Worm (Caenorhabditis elegans) whole organism, late embryonic: ENCODE data around the gene C06C6.9.

Source experiments
- F13H6.1 ChIP-seq: sonication (generic microtip); optimal IDR thresholded peaks from 2 replicates; lab custom pipeline; 2016; ENCODE audit warnings: missing genetic modification characterization, missing compliant biosample characterization
- K09A11.1 ChIP-seq: sonication (generic microtip); optimal IDR thresholded peaks from 2 replicates; lab custom pipeline; 2017; ENCODE audit warnings: antibody characterized with exemption, mild to moderate bottlenecking, missing genetic modification characterization, missing compliant biosample characterization; ENCODE audit not compliant: insufficient read depth
- T23F11.4 ChIP-seq: fragments of 200-800 bp; sonication (Bioruptor generic); optimal IDR thresholded peaks from 2 replicates; lab custom pipeline; 2018; ENCODE audit warnings: mild to moderate bottlenecking, missing genetic modification characterization, missing compliant biosample characterization
- ceh-18 ChIP-seq: sonication (generic microtip); optimal IDR thresholded peaks from 2 replicates; lab custom pipeline; 2016; ENCODE audit warnings: missing genetic modification characterization, missing compliant biosample characterization
- ceh-19 ChIP-seq: fragments of 200-800 bp; sonication (Bioruptor generic); optimal IDR thresholded peaks from 2 replicates; lab custom pipeline; 2018; ENCODE audit warnings: mild to moderate bottlenecking, missing genetic modification characterization, missing compliant biosample characterization
- ceh-2 ChIP-seq: sonication (generic microtip); optimal IDR thresholded peaks from 2 replicates; lab custom pipeline; 2016; ENCODE audit warnings: missing genotype, missing genetic modification characterization, missing compliant biosample characterization
- ceh-22 ChIP-seq: sonication (generic microtip); optimal IDR thresholded peaks from 2 replicates; lab custom pipeline; 2017; ENCODE audit warnings: missing biosample characterization, missing genetic modification characterization
- ceh-30 ChIP-seq: fragments of 150-350 bp; optimal IDR thresholded peaks from 2 replicates; lab custom pipeline; 2014; ENCODE audit warnings: missing biosample characterization, missing genetic modification characterization
- ceh-31 ChIP-seq: sonication (generic microtip); optimal IDR thresholded peaks from 2 replicates; lab custom pipeline; 2016; ENCODE audit warnings: missing genetic modification characterization, missing compliant biosample characterization
- ceh-34 ChIP-seq: sonication (generic microtip); optimal IDR thresholded peaks from 2 replicates; lab custom pipeline; 2016; ENCODE audit warnings: mild to moderate bottlenecking, missing genetic modification characterization, missing compliant biosample characterization
- ceh-45 ChIP-seq: fragments of 200-800 bp; sonication (Bioruptor generic); IDR thresholded peaks from 2 replicates; pipeline ENCODE4 v1.3.6; 2022; ENCODE audit warnings: missing genetic modification reagents, missing genetic modification characterization, missing compliant biosample characterization
- ceh-6 ChIP-seq: fragments of 200-800 bp; sonication (Bioruptor generic); optimal IDR thresholded peaks from 2 replicates; lab custom pipeline; 2018; ENCODE audit warnings: mild to moderate bottlenecking, missing genetic modification characterization, missing compliant biosample characterization
- ceh-9 ChIP-seq: sonication (generic microtip); optimal IDR thresholded peaks from 2 replicates; lab custom pipeline; 2016; ENCODE audit warnings: mild to moderate bottlenecking, missing genetic modification characterization, inconsistent platforms, missing compliant biosample characterization
- che-1 ChIP-seq: sonication (generic microtip); optimal IDR thresholded peaks from 2 replicates; lab custom pipeline; 2016; ENCODE audit warnings: mild to moderate bottlenecking, missing genetic modification characterization, missing compliant biosample characterization
- dmd-4 ChIP-seq: sonication (generic microtip); optimal IDR thresholded peaks from 2 replicates; lab custom pipeline; 2016; ENCODE audit warnings: borderline replicate concordance, missing genetic modification characterization, missing compliant biosample characterization
- dve-1 ChIP-seq: sonication (generic microtip); optimal IDR thresholded peaks from 2 replicates; lab custom pipeline; 2017; ENCODE audit warnings: antibody characterized with exemption, mild to moderate bottlenecking, missing genetic modification characterization, missing compliant biosample characterization
- ets-4 ChIP-seq: sonication (generic microtip); optimal IDR thresholded peaks from 2 replicates; lab custom pipeline; 2016; ENCODE audit warnings: missing genetic modification characterization, missing compliant biosample characterization
- fax-1 ChIP-seq: sonication (generic microtip); optimal IDR thresholded peaks from 2 replicates; lab custom pipeline; 2016; ENCODE audit warnings: missing genotype, missing genetic modification characterization, missing compliant biosample characterization
- fkh-6 ChIP-seq: sonication (generic microtip); optimal IDR thresholded peaks from 2 replicates; lab custom pipeline; 2016; ENCODE audit warnings: missing genetic modification characterization, missing compliant biosample characterization
- hlh-13 ChIP-seq: fragments of 200-800 bp; sonication (Bioruptor generic); optimal IDR thresholded peaks from 2 replicates; lab custom pipeline; 2018; ENCODE audit warnings: mild to moderate bottlenecking, missing genetic modification characterization, missing compliant biosample characterization
- hlh-15 ChIP-seq: sonication (generic microtip); optimal IDR thresholded peaks from 2 replicates; lab custom pipeline; 2016; ENCODE audit warnings: missing genetic modification characterization, missing compliant biosample characterization
- hlh-6 ChIP-seq: sonication (generic microtip); optimal IDR thresholded peaks from 2 replicates; lab custom pipeline; 2016; ENCODE audit warnings: missing genotype, missing genetic modification characterization, missing compliant biosample characterization
- lim-6 ChIP-seq: sonication (generic microtip); optimal IDR thresholded peaks from 2 replicates; lab custom pipeline; 2016; ENCODE audit warnings: missing genetic modification characterization, missing compliant biosample characterization
- lin-11 ChIP-seq: fragments of 200-800 bp; sonication (Bioruptor generic); optimal IDR thresholded peaks from 2 replicates; lab custom pipeline; 2018; ENCODE audit warnings: mild to moderate bottlenecking, missing genetic modification characterization, missing compliant biosample characterization
- mec-3 ChIP-seq: sonication (generic microtip); optimal IDR thresholded peaks from 2 replicates; lab custom pipeline; 2016; ENCODE audit warnings: borderline replicate concordance, missing genetic modification characterization, missing compliant biosample characterization
- odd-2 ChIP-seq: sonication (generic microtip); optimal IDR thresholded peaks from 2 replicates; lab custom pipeline; 2017; ENCODE audit warnings: antibody characterized with exemption, mild to moderate bottlenecking, missing genetic modification characterization, missing compliant biosample characterization
- pax-1 ChIP-seq: fragments of 150-350 bp; optimal IDR thresholded peaks from 2 replicates; lab custom pipeline; 2014; ENCODE audit warnings: missing biosample characterization, missing genetic modification characterization
- pqm-1 ChIP-seq: sonication (generic microtip); optimal IDR thresholded peaks from 2 replicates; lab custom pipeline; 2016; ENCODE audit warnings: missing genetic modification characterization, missing compliant biosample characterization
- pros-1 ChIP-seq: fragments of 150-350 bp; optimal IDR thresholded peaks from 2 replicates; lab custom pipeline; 2014; ENCODE audit warnings: missing biosample characterization, missing genetic modification reagents, missing genetic modification characterization
- sdc-2 ChIP-seq: sonication (generic microtip); optimal IDR thresholded peaks from 2 replicates; lab custom pipeline; 2016; ENCODE audit warnings: missing genotype, missing genetic modification characterization, missing compliant biosample characterization
- syd-9 ChIP-seq: sonication (generic microtip); optimal IDR thresholded peaks from 2 replicates; lab custom pipeline; 2016; ENCODE audit warnings: mild to moderate bottlenecking, missing genetic modification characterization, moderate library complexity, missing compliant biosample characterization
- tbx-2 ChIP-seq: sonication (generic microtip); optimal IDR thresholded peaks from 2 replicates; lab custom pipeline; 2016; ENCODE audit warnings: missing genetic modification characterization, missing compliant biosample characterization
- tbx-7 ChIP-seq: sonication (generic microtip); optimal IDR thresholded peaks from 2 replicates; lab custom pipeline; 2016; ENCODE audit warnings: missing genotype, missing genetic modification characterization, missing compliant biosample characterization
- ttx-3 ChIP-seq: sonication (generic microtip); optimal IDR thresholded peaks from 2 replicates; lab custom pipeline; 2016; ENCODE audit warnings: missing genetic modification reagents, missing genetic modification characterization, missing compliant biosample characterization
- unc-3 ChIP-seq, 2 experiments: fragments of 200-800 bp in 1 of 2; sonication (Bioruptor generic) in 1 of 2; sonication (generic microtip) in 1 of 2; conservative IDR thresholded peaks in 1 of 2; optimal IDR thresholded peaks in 1 of 2; 2 replicates each; pipeline versions ENCODE4 v1.3.6 to Lab custom; 2016 to 2022; ENCODE audit warnings: missing compliant biosample characterization in 2 of 2, missing genetic modification characterization in 2 of 2, missing genetic modification reagents in 1 of 2
- unc-55 ChIP-seq: sonication (generic microtip); optimal IDR thresholded peaks from 2 replicates; lab custom pipeline; 2017; ENCODE audit warnings: missing biosample characterization, missing genetic modification reagents, missing genetic modification characterization
- unc-86 ChIP-seq: sonication (generic microtip); optimal IDR thresholded peaks from 2 replicates; lab custom pipeline; 2016; ENCODE audit warnings: missing genetic modification characterization, missing compliant biosample characterization

The C06C6.9 gene

ce11 chrV:15974836-15975235, 21.7 kb downstream of the C06C6.9 start, which contains the start of gene sru-22:
Gene sru-22 (minus strand): TSS chrV:15974936.
- TF ChIP-seq hlh-13 (GFP tag; lab: Kevin White, UChicago) (no peak), dve-1 (tag; lab: Kevin White, UChicago) (no peak), K09A11.1 (tag; lab: Kevin White, UChicago) (no peak)

- TF ChIP-seq syd-9 (tag; lab: Kevin White, UChicago) (no peak), lim-6 (tag; lab: Kevin White, UChicago) (no peak), pqm-1 (tag; lab: Kevin White, UChicago) (no peak), ceh-31 (tag; lab: Kevin White, UChicago) (no peak), lin-11 (tag; lab: Kevin White, UChicago) (no peak), mec-3 (no peak), ceh-18 (tag; lab: Kevin White, UChicago) (no peak), F13H6.1 (no peak), unc-55 (GFP tag; lab: Kevin White, UChicago) (no peak)
Observed at ce11 chrV:15972484-15972883, 24.1 kb downstream of the C06C6.9 start, which contains the start of gene sru-23. Gene sru-23 (minus strand): TSS chrV:15972584.

ce11 chrV:15970820-15971219, 25.7 kb downstream of the C06C6.9 start:
- TF ChIP-seq ceh-22 = no peak
- TF ChIP-seq T23F11.4 (GFP tag; lab: Kevin White, UChicago) = no peak
- TF ChIP-seq fkh-6 = no peak
- TF ChIP-seq ets-4 (tag; lab: Kevin White, UChicago) = no peak
- no peak for TF ChIP-seq unc-86 (tag; lab: Kevin White, UChicago)
- TF ChIP-seq ceh-30 (tag; lab: Kevin White, UChicago) = no peak
- TF ChIP-seq ceh-9 (tag; lab: Kevin White, UChicago) = no peak
- no peak for TF ChIP-seq F13H6.1
- TF ChIP-seq pax-1 (tag; lab: Kevin White, UChicago) = no peak
- no peak for TF ChIP-seq ceh-45 (GFP tag; lab: Robert Waterston, UW)
- TF ChIP-seq sdc-2 (tag; lab: Kevin White, UChicago) = no peak
- TF ChIP-seq lin-11 (tag; lab: Kevin White, UChicago) = no peak
- TF ChIP-seq ceh-19 (GFP tag; lab: Kevin White, UChicago) = no peak
- no peak for TF ChIP-seq odd-2
- no peak for TF ChIP-seq tbx-2
- TF ChIP-seq dmd-4 = no peak

- TF ChIP-seq mec-3 = no peak
- TF ChIP-seq fkh-6 = no peak
- no peak for TF ChIP-seq hlh-15 (tag; lab: Kevin White, UChicago)
- TF ChIP-seq ceh-30 (tag; lab: Kevin White, UChicago) = no peak
- no peak for TF ChIP-seq K09A11.1 (tag; lab: Kevin White, UChicago)
- no peak for TF ChIP-seq ceh-2 (tag; lab: Kevin White, UChicago)
- TF ChIP-seq odd-2 = no peak
- TF ChIP-seq hlh-6 = no peak
- TF ChIP-seq ttx-3 (tag; lab: Kevin White, UChicago) = no peak
- TF ChIP-seq fax-1 (tag; lab: Kevin White, UChicago) = no peak
- TF ChIP-seq ceh-6 (GFP tag; lab: Kevin White, UChicago) = no peak
- TF ChIP-seq tbx-7 (tag; lab: Kevin White, UChicago) = no peak
- TF ChIP-seq pros-1 (tag; lab: Kevin White, UChicago) = no peak
- no peak for TF ChIP-seq ceh-34 (tag; lab: Kevin White, UChicago)
- TF ChIP-seq unc-3 (GFP tag; conservative IDR thresholded peaks at IDR 0.05; lab: Robert Waterston, UW) = no peak
- no peak for TF ChIP-seq unc-3 (tag; optimal IDR thresholded peaks at IDR 0.05; lab: Kevin White, UChicago)
- TF ChIP-seq che-1 (tag; lab: Kevin White, UChicago) = no peak
Observed at ce11 chrV:15969653-15970052, 26.9 kb downstream of the C06C6.9 start, which contains the start of gene F36G9.7. Gene F36G9.7 (minus strand): TSS chrV:15969753.
